Fruit fly (Drosophila melanogaster) whole organism, embryonic: ENCODE results near the gene RhoGDI.

ENCODE experiments used
- Bgb ChIP-seq: fragments of 200-800 bp; sonication (Bioruptor generic); IDR thresholded peaks from 2 replicates; pipeline ENCODE4 v1.3.6; 2022; ENCODE audit warnings: missing biosample characterization, missing genetic modification characterization; ENCODE audit not compliant: partially characterized antibody
- CG11398 ChIP-seq: fragments of 200-800 bp; sonication (Bioruptor generic); optimal IDR thresholded peaks from 2 replicates; lab custom pipeline; 2016; ENCODE audit warnings: missing biosample characterization, missing genetic modification characterization
- CG12104 ChIP-seq: fragments of 200-800 bp; sonication (Bioruptor generic); optimal IDR thresholded peaks from 3 replicates; lab custom pipeline; 2016; ENCODE audit warnings: missing biosample characterization, missing genetic modification characterization
- CG12299 ChIP-seq: fragments of 200-800 bp; sonication (Bioruptor generic); optimal IDR thresholded peaks from 2 replicates; lab custom pipeline; 2018; ENCODE audit warnings: missing biosample characterization, mild to moderate bottlenecking, missing genetic modification characterization
- CG12769 ChIP-seq: fragments of 200-800 bp; sonication (Bioruptor generic); optimal IDR thresholded peaks from 2 replicates; lab custom pipeline; 2019; ENCODE audit warnings: missing biosample characterization, mild to moderate bottlenecking, missing genetic modification characterization, moderate library complexity
- CG13123 ChIP-seq: fragments of 200-800 bp; sonication (Bioruptor generic); optimal IDR thresholded peaks from 2 replicates; lab custom pipeline; 2016; ENCODE audit warnings: missing biosample characterization, missing genetic modification characterization
- CG13894 ChIP-seq: fragments of 200-800 bp; sonication (Bioruptor generic); optimal IDR thresholded peaks from 3 replicates; lab custom pipeline; 2018; ENCODE audit warnings: missing biosample characterization, mild to moderate bottlenecking, missing genetic modification characterization, moderate library complexity
- CG14667 ChIP-seq: fragments of 200-800 bp; sonication (Bioruptor generic); IDR thresholded peaks from 2 replicates; pipeline ENCODE4 v1.3.6; 2022; ENCODE audit warnings: missing biosample characterization, missing genetic modification characterization
- CG17385 ChIP-seq: fragments of 200-800 bp; sonication (Bioruptor generic); optimal IDR thresholded peaks from 3 replicates; lab custom pipeline; 2018; ENCODE audit warnings: missing biosample characterization, mild to moderate bottlenecking, missing genetic modification characterization
- CG17912 ChIP-seq: fragments of 200-800 bp; sonication (Bioruptor generic); optimal IDR thresholded peaks from 2 replicates; lab custom pipeline; 2018; ENCODE audit warnings: missing biosample characterization, mild to moderate bottlenecking, missing genetic modification characterization
- CG1792 ChIP-seq: fragments of 200-800 bp; sonication (Bioruptor generic); optimal IDR thresholded peaks from 2 replicates; lab custom pipeline; 2016; ENCODE audit warnings: missing biosample characterization, missing genetic modification characterization
- CG18619 ChIP-seq: fragments of 200-800 bp; sonication (Bioruptor generic); optimal IDR thresholded peaks from 3 replicates; lab custom pipeline; 2017; ENCODE audit warnings: missing biosample characterization, mild to moderate bottlenecking, missing genetic modification characterization
- CG18764 ChIP-seq: fragments of 200-800 bp; sonication (Bioruptor generic); optimal IDR thresholded peaks from 3 replicates; lab custom pipeline; 2016; ENCODE audit warnings: missing biosample characterization, missing genetic modification characterization
- CG2120 ChIP-seq: fragments of 200-800 bp; sonication (Bioruptor generic); optimal IDR thresholded peaks from 3 replicates; lab custom pipeline; 2016; ENCODE audit warnings: missing biosample characterization, missing genetic modification characterization
- CG33213 ChIP-seq: fragments of 200-800 bp; sonication (Bioruptor generic); optimal IDR thresholded peaks from 3 replicates; lab custom pipeline; 2016; ENCODE audit warnings: missing biosample characterization, missing genetic modification characterization
- CG3407 ChIP-seq: fragments of 200-800 bp; sonication (Bioruptor generic); optimal IDR thresholded peaks from 2 replicates; lab custom pipeline; 2018; ENCODE audit warnings: missing biosample characterization, mild to moderate bottlenecking, missing genetic modification characterization
- CG3726 ChIP-seq: fragments of 200-800 bp; sonication (Bioruptor generic); IDR thresholded peaks from 3 replicates; pipeline ENCODE4, ENCODE4 v1.3.6; 2022; ENCODE audit warnings: missing biosample characterization, missing genetic modification characterization
- CG6254 ChIP-seq: fragments of 200-800 bp; sonication (Bioruptor generic); optimal IDR thresholded peaks from 3 replicates; lab custom pipeline; 2017; ENCODE audit warnings: mild to moderate bottlenecking, missing biosample characterization, missing genetic modification reagents, missing genetic modification characterization
- CG8924 ChIP-seq: fragments of 200-800 bp; optimal IDR thresholded peaks from 3 replicates; lab custom pipeline; 2019; ENCODE audit warnings: missing biosample characterization, mild to moderate bottlenecking, missing genetic modification characterization, moderate library complexity
- CG9215 ChIP-seq: fragments of 200-800 bp; sonication (Bioruptor generic); IDR thresholded peaks from 2 replicates; pipeline ENCODE4 v1.3.6; 2022; ENCODE audit warnings: missing biosample characterization, missing genetic modification characterization
- CG9727 ChIP-seq: fragments of 200-800 bp; sonication (Bioruptor generic); optimal IDR thresholded peaks from 3 replicates; lab custom pipeline; 2017; ENCODE audit warnings: missing biosample characterization, mild to moderate bottlenecking, missing genetic modification characterization
- Dip2 ChIP-seq: fragments of 200-800 bp; sonication (Bioruptor generic); IDR thresholded peaks from 2 replicates; pipeline ENCODE4 v1.3.6; 2022; ENCODE audit warnings: missing biosample characterization, missing genetic modification characterization
- E2f1 ChIP-seq: fragments of 200-800 bp; sonication (Bioruptor generic); IDR thresholded peaks from 2 replicates; pipeline ENCODE4 v1.3.6; 2022; ENCODE audit warnings: missing biosample characterization, missing genetic modification characterization
- ERR ChIP-seq: fragments of 200-800 bp; sonication (Bioruptor generic); optimal IDR thresholded peaks from 2 replicates; lab custom pipeline; 2016; ENCODE audit warnings: missing biosample characterization, missing genetic modification characterization
- Fer3 ChIP-seq: fragments of 200-800 bp; sonication (Bioruptor generic); optimal IDR thresholded peaks from 2 replicates; lab custom pipeline; 2018; ENCODE audit warnings: missing biosample characterization, mild to moderate bottlenecking, missing genetic modification characterization, moderate library complexity
- GATAe ChIP-seq: fragments of 200-800 bp; sonication (Bioruptor generic); conservative IDR thresholded peaks from 2 replicates; pipeline ENCODE4 v1.3.6; 2022; ENCODE audit warnings: missing biosample characterization, missing genetic modification characterization
- Hmr ChIP-seq: fragments of 200-800 bp; sonication (Bioruptor generic); optimal IDR thresholded peaks from 3 replicates; lab custom pipeline; 2017; ENCODE audit warnings: mild to moderate bottlenecking, missing biosample characterization, missing genetic modification reagents, missing genetic modification characterization
- Jarid2 ChIP-seq: fragments of 200-800 bp; sonication (Bioruptor generic); optimal IDR thresholded peaks from 3 replicates; lab custom pipeline; 2017; ENCODE audit warnings: mild to moderate bottlenecking, missing biosample characterization, missing genetic modification reagents, missing genetic modification characterization
- MTF-1 ChIP-seq: fragments of 200-800 bp; sonication (Bioruptor generic); optimal IDR thresholded peaks from 2 replicates; lab custom pipeline; 2018; ENCODE audit warnings: missing biosample characterization, mild to moderate bottlenecking, missing genetic modification characterization, borderline replicate concordance
- Sin3A ChIP-seq: fragments of >200 bp; optimal IDR thresholded peaks from 2 replicates; lab custom pipeline; 2018
- Stat92E ChIP-seq, 3 experiments: fragments of >200 bp in 2 of 3; fragments of 200-800 bp in 1 of 3; sonication (Bioruptor generic) in 1 of 3; optimal IDR thresholded peaks; 2 replicates each; lab custom pipeline; 2017 to 2019; ENCODE audit warnings: missing biosample characterization in 3 of 3, missing genetic modification characterization in 3 of 3, mild to moderate bottlenecking in 1 of 3, moderate library complexity in 1 of 3
- Usf ChIP-seq: fragments of 200-800 bp; sonication (Bioruptor generic); optimal IDR thresholded peaks from 2 replicates; lab custom pipeline; 2017; ENCODE audit warnings: missing genotype, missing biosample characterization, missing genetic modification characterization
- btn ChIP-seq: fragments of 200-800 bp; sonication (Bioruptor generic); optimal IDR thresholded peaks from 2 replicates; lab custom pipeline; 2016; ENCODE audit warnings: missing biosample characterization, missing genetic modification characterization
- caup ChIP-seq: fragments of 200-800 bp; sonication (Bioruptor generic); optimal IDR thresholded peaks from 3 replicates; lab custom pipeline; 2017; ENCODE audit warnings: missing biosample characterization, mild to moderate bottlenecking, missing genetic modification characterization, moderate library complexity; ENCODE audit not compliant: severe bottlenecking
- cg ChIP-seq: fragments of 200-800 bp; sonication (Bioruptor generic); optimal IDR thresholded peaks from 3 replicates; lab custom pipeline; 2019; ENCODE audit warnings: missing biosample characterization, mild to moderate bottlenecking, missing genetic modification characterization, moderate library complexity
- chn ChIP-seq: fragments of 200-800 bp; sonication (Bioruptor generic); optimal IDR thresholded peaks from 2 replicates; lab custom pipeline; 2016; ENCODE audit warnings: missing biosample characterization, missing genetic modification characterization
- ems ChIP-seq: fragments of 200-800 bp; sonication (Bioruptor generic); optimal IDR thresholded peaks from 3 replicates; lab custom pipeline; 2016; ENCODE audit warnings: missing biosample characterization, missing genetic modification characterization
- eve ChIP-seq, 2 experiments: fragments of >200 bp; optimal IDR thresholded peaks; 2 replicates each; lab custom pipeline; 2017; ENCODE audit warnings: missing biosample characterization in 2 of 2, missing genetic modification characterization in 2 of 2
- gcm ChIP-seq: fragments of 200-800 bp; sonication (Bioruptor generic); optimal IDR thresholded peaks from 2 replicates; lab custom pipeline; 2019; ENCODE audit warnings: missing biosample characterization, mild to moderate bottlenecking, missing genetic modification characterization, moderate library complexity
- gsb ChIP-seq: fragments of 200-800 bp; sonication (Bioruptor generic); IDR thresholded peaks from 2 replicates; pipeline ENCODE4 v1.3.6; 2022; ENCODE audit warnings: missing biosample characterization, missing genetic modification characterization
- hth ChIP-seq: fragments of >200 bp; optimal IDR thresholded peaks from 2 replicates; lab custom pipeline; 2017; ENCODE audit warnings: inconsistent platforms
- jigr1 ChIP-seq: fragments of 200-800 bp; sonication (Bioruptor generic); IDR thresholded peaks from 3 replicates; pipeline ENCODE4 v1.3.6; 2022; ENCODE audit warnings: missing biosample characterization, missing genetic modification characterization
- jing ChIP-seq: fragments of 200-800 bp; sonication (Bioruptor generic); optimal IDR thresholded peaks from 2 replicates; lab custom pipeline; 2018; ENCODE audit warnings: missing biosample characterization, mild to moderate bottlenecking, missing genetic modification characterization
- kah ChIP-seq: fragments of 200-800 bp; sonication (Bioruptor generic); optimal IDR thresholded peaks from 2 replicates; lab custom pipeline; 2018; ENCODE audit warnings: missing biosample characterization, mild to moderate bottlenecking, missing genetic modification characterization
- mirr ChIP-seq: fragments of 200-800 bp; sonication (Bioruptor generic); optimal IDR thresholded peaks from 3 replicates; lab custom pipeline; 2018; ENCODE audit warnings: missing biosample characterization, mild to moderate bottlenecking, missing genetic modification characterization
- nerfin-2 ChIP-seq: fragments of 200-800 bp; sonication (Bioruptor generic); IDR thresholded peaks from 2 replicates; pipeline ENCODE4 v1.3.6; 2022; ENCODE audit warnings: missing biosample characterization, missing genetic modification characterization; ENCODE audit not compliant: partially characterized antibody
- oc ChIP-seq: fragments of 200-800 bp; sonication (Bioruptor generic); optimal IDR thresholded peaks from 2 replicates; lab custom pipeline; 2018; ENCODE audit warnings: missing biosample characterization, mild to moderate bottlenecking, missing genetic modification characterization, moderate library complexity
- toy ChIP-seq: fragments of 200-800 bp; sonication (Bioruptor generic); IDR thresholded peaks from 2 replicates; pipeline ENCODE4 v1.3.6; 2022; ENCODE audit warnings: missing biosample characterization, missing genetic modification characterization
- zf30C ChIP-seq: fragments of 200-800 bp; sonication (Bioruptor generic); optimal IDR thresholded peaks from 3 replicates; lab custom pipeline; 2018; ENCODE audit warnings: missing biosample characterization, mild to moderate bottlenecking, missing genetic modification characterization

RhoGDI gene

dm6 chr3L:19898547-19899282 lies 29.8 kb upstream of the RhoGDI start (continued):
- TF ChIP-seq MTF-1 (GFP tag; lab: Kevin White, UChicago) (no peak), CG33213 (GFP tag; lab: Kevin White, UChicago) (no peak), zf30C (no peak), btn (no peak), CG17912 (GFP tag; lab: Kevin White, UChicago) (no peak), jigr1 (GFP tag; lab: Robert Waterston, UW) (no peak), ERR (GFP tag; lab: Kevin White, UChicago) (no peak), CG9215 (GFP tag; lab: Robert Waterston, UW) (no peak), CG9727 (GFP tag; lab: Kevin White, UChicago) (peak; percentile 79), Dip2 (no peak), CG18764 (GFP tag; lab: Kevin White, UChicago) (no peak), CG2120 (GFP tag; lab: Kevin White, UChicago) (no peak), oc (no peak), CG3726 (GFP tag; lab: Robert Waterston, UW) (no peak), eve (GFP tag; optimal IDR thresholded peaks at IDR 0.05; lab: Kevin White, UChicago) (peak; percentile 21 to 82), cg (GFP tag; lab: Kevin White, UChicago) (no peak), CG12299 (tag; lab: Kevin White, UChicago) (no peak), gsb (GFP tag; lab: Robert Waterston, UW) (no peak), CG17385 (GFP tag; lab: Kevin White, UChicago) (no peak), toy (GFP tag; lab: Robert Waterston, UW) (no peak), Fer3 (tag; lab: Kevin White, UChicago) (no peak), Usf (GFP tag; lab: Kevin White, UChicago) (no peak), CG8924 (tag; lab: Kevin White, UChicago) (no peak), E2f1 (GFP tag; lab: Robert Waterston, UW) (no peak), CG18619 (no peak), CG3407 (no peak), CG11398 (GFP tag; lab: Kevin White, UChicago) (no peak), ems (GFP tag; lab: Kevin White, UChicago) (no peak), CG14667 (no peak), Jarid2 (GFP tag; lab: Kevin White, UChicago) (no peak), GATAe (GFP tag; lab: Robert Waterston, UW) (no peak), CG13894 (tag; lab: Kevin White, UChicago) (no peak), hth (lab: Kevin White, UChicago) (no peak), CG12769 (tag; lab: Kevin White, UChicago) (no peak), CG12104 (GFP tag; lab: Kevin White, UChicago) (no peak), kah (no peak), gcm (GFP tag; lab: Kevin White, UChicago) (no peak), Hmr (GFP tag; lab: Kevin White, UChicago) (no peak), Sin3A (lab: Kevin White, UChicago) (no peak), mirr (GFP tag; lab: Kevin White, UChicago) (no peak), Stat92E (GFP tag; optimal IDR thresholded peaks at IDR 0.05; lab: Kevin White, UChicago) (no peak), CG1792 (no peak), caup (GFP tag; lab: Kevin White, UChicago) (no peak), CG6254 (no peak), nerfin-2 (GFP tag; lab: Robert Waterston, UW) (no peak), jing (GFP tag; lab: Kevin White, UChicago) (no peak), CG13123 (GFP tag; lab: Kevin White, UChicago) (no peak), chn (GFP tag; lab: Kevin White, UChicago) (no peak), Bgb (GFP tag; lab: Robert Waterston, UW) (no peak)
